Worm (Caenorhabditis elegans) whole organism, late embryonic: ENCODE results near the gene cwp-1.

Source experiments
- C08G9.2 ChIP-seq: sonication (generic microtip); optimal IDR thresholded peaks from 2 replicates; lab custom pipeline; 2016; ENCODE audit warnings: mild to moderate bottlenecking, missing genetic modification characterization, moderate library complexity, missing compliant biosample characterization
- C38D4.7 ChIP-seq: fragments of 200-800 bp; sonication (Bioruptor generic); optimal IDR thresholded peaks from 2 replicates; lab custom pipeline; 2018; ENCODE audit warnings: mild to moderate bottlenecking, missing genetic modification characterization, moderate library complexity, missing compliant biosample characterization
- F13H6.1 ChIP-seq: sonication (generic microtip); optimal IDR thresholded peaks from 2 replicates; lab custom pipeline; 2016; ENCODE audit warnings: missing genetic modification characterization, missing compliant biosample characterization
- K09A11.1 ChIP-seq: sonication (generic microtip); optimal IDR thresholded peaks from 2 replicates; lab custom pipeline; 2017; ENCODE audit warnings: antibody characterized with exemption, mild to moderate bottlenecking, missing genetic modification characterization, missing compliant biosample characterization; ENCODE audit not compliant: insufficient read depth
- T23F11.4 ChIP-seq: fragments of 200-800 bp; sonication (Bioruptor generic); optimal IDR thresholded peaks from 2 replicates; lab custom pipeline; 2018; ENCODE audit warnings: mild to moderate bottlenecking, missing genetic modification characterization, missing compliant biosample characterization
- Y22D7AL.16 ChIP-seq: sonication (generic microtip); optimal IDR thresholded peaks from 2 replicates; lab custom pipeline; 2016; ENCODE audit warnings: missing genetic modification characterization, missing compliant biosample characterization
- ahr-1 ChIP-seq: sonication (generic microtip); optimal IDR thresholded peaks from 2 replicates; lab custom pipeline; 2016; ENCODE audit warnings: missing genetic modification characterization, missing compliant biosample characterization
- ceh-18 ChIP-seq: sonication (generic microtip); optimal IDR thresholded peaks from 2 replicates; lab custom pipeline; 2016; ENCODE audit warnings: missing genetic modification characterization, missing compliant biosample characterization
- ceh-30 ChIP-seq: fragments of 150-350 bp; optimal IDR thresholded peaks from 2 replicates; lab custom pipeline; 2014; ENCODE audit warnings: missing biosample characterization, missing genetic modification characterization
- ceh-31 ChIP-seq: sonication (generic microtip); optimal IDR thresholded peaks from 2 replicates; lab custom pipeline; 2016; ENCODE audit warnings: missing genetic modification characterization, missing compliant biosample characterization
- ceh-34 ChIP-seq: sonication (generic microtip); optimal IDR thresholded peaks from 2 replicates; lab custom pipeline; 2016; ENCODE audit warnings: mild to moderate bottlenecking, missing genetic modification characterization, missing compliant biosample characterization
- ceh-48 ChIP-seq: sonication (generic microtip); optimal IDR thresholded peaks from 2 replicates; lab custom pipeline; 2016; ENCODE audit warnings: missing genetic modification characterization, inconsistent platforms, missing compliant biosample characterization
- ceh-6 ChIP-seq: fragments of 200-800 bp; sonication (Bioruptor generic); optimal IDR thresholded peaks from 2 replicates; lab custom pipeline; 2018; ENCODE audit warnings: mild to moderate bottlenecking, missing genetic modification characterization, missing compliant biosample characterization
- che-1 ChIP-seq: sonication (generic microtip); optimal IDR thresholded peaks from 2 replicates; lab custom pipeline; 2016; ENCODE audit warnings: mild to moderate bottlenecking, missing genetic modification characterization, missing compliant biosample characterization
- dmd-4 ChIP-seq: sonication (generic microtip); optimal IDR thresholded peaks from 2 replicates; lab custom pipeline; 2016; ENCODE audit warnings: borderline replicate concordance, missing genetic modification characterization, missing compliant biosample characterization
- dve-1 ChIP-seq: sonication (generic microtip); optimal IDR thresholded peaks from 2 replicates; lab custom pipeline; 2017; ENCODE audit warnings: antibody characterized with exemption, mild to moderate bottlenecking, missing genetic modification characterization, missing compliant biosample characterization
- elt-2 ChIP-seq: sonication (generic microtip); optimal IDR thresholded peaks from 2 replicates; lab custom pipeline; 2016; ENCODE audit warnings: missing genetic modification reagents, missing genetic modification characterization, missing compliant biosample characterization
- elt-4 ChIP-seq: sonication (generic microtip); optimal IDR thresholded peaks from 2 replicates; lab custom pipeline; 2016; ENCODE audit warnings: missing genetic modification characterization, missing compliant biosample characterization
- ets-4 ChIP-seq: sonication (generic microtip); optimal IDR thresholded peaks from 2 replicates; lab custom pipeline; 2016; ENCODE audit warnings: missing genetic modification characterization, missing compliant biosample characterization
- eyg-1 ChIP-seq: sonication (generic microtip); optimal IDR thresholded peaks from 2 replicates; lab custom pipeline; 2016; ENCODE audit warnings: missing genotype, missing genetic modification characterization, missing compliant biosample characterization
- fax-1 ChIP-seq: sonication (generic microtip); optimal IDR thresholded peaks from 2 replicates; lab custom pipeline; 2016; ENCODE audit warnings: missing genotype, missing genetic modification characterization, missing compliant biosample characterization
- fkh-10 ChIP-seq: fragments of 150-350 bp; optimal IDR thresholded peaks from 2 replicates; lab custom pipeline; 2014; ENCODE audit warnings: missing biosample characterization, missing genetic modification reagents, missing genetic modification characterization
- fkh-6 ChIP-seq: sonication (generic microtip); optimal IDR thresholded peaks from 2 replicates; lab custom pipeline; 2016; ENCODE audit warnings: missing genetic modification characterization, missing compliant biosample characterization
- hlh-13 ChIP-seq: fragments of 200-800 bp; sonication (Bioruptor generic); optimal IDR thresholded peaks from 2 replicates; lab custom pipeline; 2018; ENCODE audit warnings: mild to moderate bottlenecking, missing genetic modification characterization, missing compliant biosample characterization
- hlh-15 ChIP-seq: sonication (generic microtip); optimal IDR thresholded peaks from 2 replicates; lab custom pipeline; 2016; ENCODE audit warnings: missing genetic modification characterization, missing compliant biosample characterization
- hlh-8 ChIP-seq: sonication (generic microtip); optimal IDR thresholded peaks from 2 replicates; lab custom pipeline; 2016; ENCODE audit warnings: missing genotype, missing genetic modification characterization, missing compliant biosample characterization
- mec-3 ChIP-seq: sonication (generic microtip); optimal IDR thresholded peaks from 2 replicates; lab custom pipeline; 2016; ENCODE audit warnings: borderline replicate concordance, missing genetic modification characterization, missing compliant biosample characterization
- nfya-1 ChIP-seq: sonication (generic microtip); optimal IDR thresholded peaks from 2 replicates; lab custom pipeline; 2017; ENCODE audit warnings: missing genetic modification characterization, mild to moderate bottlenecking, missing compliant biosample characterization, antibody characterized with exemption, moderate library complexity
- nhr-11 ChIP-seq: fragments of 150-350 bp; optimal IDR thresholded peaks from 2 replicates; lab custom pipeline; 2014; ENCODE audit warnings: missing biosample characterization, missing genetic modification characterization
- npax-4 ChIP-seq: sonication (generic microtip); optimal IDR thresholded peaks from 2 replicates; lab custom pipeline; 2016; ENCODE audit warnings: missing genetic modification characterization, missing compliant biosample characterization
- pag-3 ChIP-seq: sonication (generic microtip); optimal IDR thresholded peaks from 2 replicates; lab custom pipeline; 2016; ENCODE audit warnings: missing compliant biosample characterization, missing genetic modification characterization, borderline replicate concordance
- pha-4 ChIP-seq: fragments of 150-350 bp; optimal IDR thresholded peaks from 2 replicates; lab custom pipeline; 2018; ENCODE audit warnings: missing biosample characterization, missing genetic modification reagents, missing genetic modification characterization
- pqm-1 ChIP-seq: sonication (generic microtip); optimal IDR thresholded peaks from 2 replicates; lab custom pipeline; 2016; ENCODE audit warnings: missing genetic modification characterization, missing compliant biosample characterization
- ref-2 ChIP-seq: sonication (generic microtip); optimal IDR thresholded peaks from 2 replicates; lab custom pipeline; 2016; ENCODE audit warnings: missing genetic modification characterization, missing compliant biosample characterization
- sdc-2 ChIP-seq: sonication (generic microtip); optimal IDR thresholded peaks from 2 replicates; lab custom pipeline; 2016; ENCODE audit warnings: missing genotype, missing genetic modification characterization, missing compliant biosample characterization
- sox-2 ChIP-seq: fragments of 200-800 bp; sonication (Bioruptor generic); IDR thresholded peaks from 2 replicates; pipeline ENCODE4 v1.3.6; 2022; ENCODE audit warnings: missing genetic modification reagents, missing genetic modification characterization, missing compliant biosample characterization
- sox-4 ChIP-seq: sonication (generic microtip); optimal IDR thresholded peaks from 2 replicates; lab custom pipeline; 2017; ENCODE audit warnings: mild to moderate bottlenecking, missing genetic modification characterization, inconsistent platforms, missing compliant biosample characterization
- tbx-2 ChIP-seq: sonication (generic microtip); optimal IDR thresholded peaks from 2 replicates; lab custom pipeline; 2016; ENCODE audit warnings: missing genetic modification characterization, missing compliant biosample characterization
- tbx-7 ChIP-seq: sonication (generic microtip); optimal IDR thresholded peaks from 2 replicates; lab custom pipeline; 2016; ENCODE audit warnings: missing genotype, missing genetic modification characterization, missing compliant biosample characterization
- ttx-3 ChIP-seq: sonication (generic microtip); optimal IDR thresholded peaks from 2 replicates; lab custom pipeline; 2016; ENCODE audit warnings: missing genetic modification reagents, missing genetic modification characterization, missing compliant biosample characterization
- unc-3 ChIP-seq, 2 experiments: fragments of 200-800 bp in 1 of 2; sonication (Bioruptor generic) in 1 of 2; sonication (generic microtip) in 1 of 2; conservative IDR thresholded peaks in 1 of 2; optimal IDR thresholded peaks in 1 of 2; 2 replicates each; pipeline versions ENCODE4 v1.3.6 to Lab custom; 2016 to 2022; ENCODE audit warnings: missing compliant biosample characterization in 2 of 2, missing genetic modification characterization in 2 of 2, missing genetic modification reagents in 1 of 2
- unc-42 ChIP-seq: sonication (generic microtip); optimal IDR thresholded peaks from 2 replicates; lab custom pipeline; 2016; ENCODE audit warnings: missing genotype, missing genetic modification characterization, missing compliant biosample characterization
- unc-86 ChIP-seq: sonication (generic microtip); optimal IDR thresholded peaks from 2 replicates; lab custom pipeline; 2016; ENCODE audit warnings: missing genetic modification characterization, missing compliant biosample characterization

The cwp-1 gene

ce11 chrV:4857561-4857960 is 16.5 kb upstream of the cwp-1 start:
- TF ChIP-seq fkh-6 (tag; lab: Kevin White, UChicago) (no peak), K09A11.1 (tag; lab: Kevin White, UChicago) (no peak), nhr-11 (tag; lab: Kevin White, UChicago) (no peak), dve-1 (tag; lab: Kevin White, UChicago) (no peak), unc-3 (GFP tag; conservative IDR thresholded peaks at IDR 0.05; lab: Robert Waterston, UW) (no peak), unc-3 (tag; optimal IDR thresholded peaks at IDR 0.05; lab: Kevin White, UChicago) (no peak), sox-4 (no peak), ceh-48 (tag; lab: Kevin White, UChicago) (no peak), fax-1 (tag; lab: Kevin White, UChicago) (no peak), ahr-1 (tag; lab: Kevin White, UChicago) (no peak), unc-42 (tag; lab: Kevin White, UChicago) (no peak), tbx-2 (tag; lab: Kevin White, UChicago) (no peak), ceh-30 (tag; lab: Kevin White, UChicago) (no peak), che-1 (tag; lab: Kevin White, UChicago) (no peak), pha-4 (tag; lab: Kevin White, UChicago) (no peak), pag-3 (no peak), elt-4 (tag; lab: Kevin White, UChicago) (no peak), unc-86 (tag; lab: Kevin White, UChicago) (no peak), ref-2 (no peak), tbx-7 (tag; lab: Kevin White, UChicago) (no peak)

- TF ChIP-seq ref-2 (no peak), tbx-2 (tag; lab: Kevin White, UChicago) (no peak), sox-2 (GFP tag; lab: Robert Waterston, UW) (no peak), F13H6.1 (tag; lab: Kevin White, UChicago) (no peak), eyg-1 (tag; lab: Kevin White, UChicago) (no peak), ceh-34 (tag; lab: Kevin White, UChicago) (no peak), ceh-31 (tag; lab: Kevin White, UChicago) (no peak), hlh-8 (no peak), Y22D7AL.16 (tag; lab: Kevin White, UChicago) (no peak)
Measured at ce11 chrV:4851969-4852368, 10.9 kb upstream of the cwp-1 start.

ce11 chrV:4851138-4851537 is 10.1 kb upstream of the cwp-1 start, which contains the start of gene nex-4:
Gene nex-4, plus strand, starts transcription at chrV:4851438.
- TF ChIP-seq ets-4 (tag; lab: Kevin White, UChicago) (no peak), pha-4 (tag; lab: Kevin White, UChicago) (no peak), pqm-1 (tag; lab: Kevin White, UChicago) (no peak), ceh-6 (GFP tag; lab: Kevin White, UChicago) (no peak), Y22D7AL.16 (tag; lab: Kevin White, UChicago) (no peak), sox-2 (GFP tag; lab: Robert Waterston, UW) (no peak), ceh-31 (tag; lab: Kevin White, UChicago) (no peak), npax-4 (tag; lab: Kevin White, UChicago) (no peak), C38D4.7 (GFP tag; lab: Kevin White, UChicago) (no peak), ref-2 (no peak), ttx-3 (tag; lab: Kevin White, UChicago) (no peak), elt-2 (tag; lab: Kevin White, UChicago) (no peak), hlh-13 (GFP tag; lab: Kevin White, UChicago) (no peak), ceh-18 (tag; lab: Kevin White, UChicago) (no peak), C08G9.2 (tag; lab: Kevin White, UChicago) (no peak), elt-4 (tag; lab: Kevin White, UChicago) (no peak), unc-86 (tag; lab: Kevin White, UChicago) (no peak), pag-3 (no peak)
- TF ChIP-seq, all 69 proteins: peak for 0

- no peak for TF ChIP-seq sox-4
- TF ChIP-seq dmd-4 (tag; lab: Kevin White, UChicago), result no peak
- TF ChIP-seq mec-3 (tag; lab: Kevin White, UChicago), result no peak
- TF ChIP-seq ceh-6 (GFP tag; lab: Kevin White, UChicago), result no peak
- no peak for TF ChIP-seq ceh-18 (tag; lab: Kevin White, UChicago)
- TF ChIP-seq nhr-11 (tag; lab: Kevin White, UChicago), result no peak
- no peak for TF ChIP-seq unc-3 (GFP tag; conservative IDR thresholded peaks at IDR 0.05; lab: Robert Waterston, UW)
- no peak for TF ChIP-seq unc-3 (tag; optimal IDR thresholded peaks at IDR 0.05; lab: Kevin White, UChicago)
- TF ChIP-seq nfya-1, result no peak
- no peak for TF ChIP-seq K09A11.1 (tag; lab: Kevin White, UChicago)
- no peak for TF ChIP-seq ceh-31 (tag; lab: Kevin White, UChicago)
- no peak for TF ChIP-seq elt-4 (tag; lab: Kevin White, UChicago)
- no peak for TF ChIP-seq tbx-2 (tag; lab: Kevin White, UChicago)
- TF ChIP-seq sdc-2, result no peak
- no peak for TF ChIP-seq ahr-1 (tag; lab: Kevin White, UChicago)
- no peak for TF ChIP-seq T23F11.4
- TF ChIP-seq fkh-10 (GFP tag; lab: Kevin White, UChicago), result no peak
- TF ChIP-seq hlh-15 (tag; lab: Kevin White, UChicago), result no peak
- TF ChIP-seq dve-1 (tag; lab: Kevin White, UChicago), result no peak
Measured at ce11 chrV:4850446-4850845, 9.4 kb upstream of the cwp-1 start.
